Worm (Caenorhabditis elegans): ENCODE measurements around the gene cht-6.

ce11 chrV:6441613-6442012 lies 26.8 kb downstream of the cht-6 start, which contains the start of gene T05H4.15:
- TF ChIP-seq F13C5.2 (tag; optimal IDR thresholded peaks at IDR 0.05) (no peak), flt-1 (GFP tag; IDR thresholded peaks at IDR 0.05) (no peak), hmbx-1 (tag; optimal IDR thresholded peaks at IDR 0.05) (no peak), ama-1 (optimal IDR thresholded peaks at IDR 0.05) (no peak), tra-4 (tag; optimal IDR thresholded peaks at IDR 0.05) (no peak), ceh-13 (GFP tag; optimal IDR thresholded peaks at IDR 0.05) (no peak), B0310.2 (tag; optimal IDR thresholded peaks at IDR 0.05) (no peak), pes-1 (GFP tag; IDR thresholded peaks at IDR 0.05) (no peak), hnd-1 (tag; optimal IDR thresholded peaks at IDR 0.05) (no peak), tbx-11 (GFP tag; IDR thresholded peaks at IDR 0.05) (no peak)
